Fruit fly (Drosophila melanogaster) whole organism, embryonic: ENCODE measurements around the gene CG13603.
A peak's percentile ranks its signal among the peaks of the same experiment; 100 is the strongest.

ENCODE experiments used
- ATbp ChIP-seq: fragments of 200-800 bp; sonication (Bioruptor generic); optimal IDR thresholded peaks from 2 replicates; lab custom pipeline; 2017; ENCODE audit warnings: missing biosample characterization, mild to moderate bottlenecking, missing genetic modification characterization, missing genetic modification reagents
- Ada2b ChIP-seq: fragments of 200-800 bp; sonication (Bioruptor generic); IDR thresholded peaks from 2 replicates; pipeline ENCODE4 v1.3.6; 2022; ENCODE audit warnings: missing biosample characterization, missing genetic modification characterization
- Awh ChIP-seq: fragments of 200-800 bp; sonication (Bioruptor generic); IDR thresholded peaks from 2 replicates; pipeline ENCODE4, ENCODE4 v1.3.6; 2022; ENCODE audit warnings: missing biosample characterization, missing genetic modification characterization
- Bgb ChIP-seq: fragments of 200-800 bp; sonication (Bioruptor generic); IDR thresholded peaks from 2 replicates; pipeline ENCODE4 v1.3.6; 2022; ENCODE audit warnings: missing biosample characterization, missing genetic modification characterization; ENCODE audit not compliant: partially characterized antibody
- CG10321 ChIP-seq: fragments of 200-800 bp; sonication (Bioruptor generic); IDR thresholded peaks from 2 replicates; pipeline ENCODE4 v1.3.6; 2022; ENCODE audit warnings: missing biosample characterization, missing genetic modification characterization
- CG11398 ChIP-seq: fragments of 200-800 bp; sonication (Bioruptor generic); optimal IDR thresholded peaks from 2 replicates; lab custom pipeline; 2016; ENCODE audit warnings: missing biosample characterization, missing genetic modification characterization
- CG12071 ChIP-seq: fragments of 200-800 bp; sonication (Bioruptor generic); optimal IDR thresholded peaks from 3 replicates; lab custom pipeline; 2018; ENCODE audit warnings: missing biosample characterization, mild to moderate bottlenecking, missing genetic modification characterization
- CG15011 ChIP-seq: fragments of 200-800 bp; sonication (Bioruptor generic); optimal IDR thresholded peaks from 3 replicates; lab custom pipeline; 2018; ENCODE audit warnings: missing biosample characterization, mild to moderate bottlenecking, missing genetic modification characterization
- CG2678 ChIP-seq: fragments of 200-800 bp; sonication (Bioruptor generic); optimal IDR thresholded peaks from 3 replicates; lab custom pipeline; 2019; ENCODE audit warnings: missing biosample characterization, mild to moderate bottlenecking, missing genetic modification characterization, moderate library complexity
- CG30431 ChIP-seq: fragments of 200-800 bp; sonication (Bioruptor generic); optimal IDR thresholded peaks from 2 replicates; lab custom pipeline; 2017; ENCODE audit warnings: missing biosample characterization, missing genetic modification characterization
- CG31224 ChIP-seq: fragments of 200-800 bp; sonication (Bioruptor generic); IDR thresholded peaks from 2 replicates; pipeline ENCODE4 v1.3.6; 2022; ENCODE audit warnings: missing biosample characterization, missing genetic modification characterization
- CG4328 ChIP-seq: fragments of 200-800 bp; sonication (Bioruptor generic); optimal IDR thresholded peaks from 3 replicates; lab custom pipeline; 2017; ENCODE audit warnings: missing biosample characterization, missing genetic modification reagents, missing genetic modification characterization
- CG4404 ChIP-seq: fragments of 200-800 bp; sonication (Bioruptor generic); IDR thresholded peaks from 2 replicates; pipeline ENCODE4 v1.3.6; 2022; ENCODE audit warnings: missing biosample characterization, missing genetic modification characterization
- CG6765 ChIP-seq: fragments of 200-800 bp; sonication (Bioruptor generic); optimal IDR thresholded peaks from 3 replicates; lab custom pipeline; 2017; ENCODE audit warnings: missing biosample characterization, mild to moderate bottlenecking, missing genetic modification characterization
- CG7372 ChIP-seq: fragments of 200-800 bp; sonication (Bioruptor generic); IDR thresholded peaks from 2 replicates; pipeline ENCODE4 v1.3.6; 2022; ENCODE audit warnings: missing biosample characterization, missing genetic modification characterization
- CG7839 ChIP-seq: fragments of 200-800 bp; sonication (Bioruptor generic); optimal IDR thresholded peaks from 3 replicates; lab custom pipeline; 2018; ENCODE audit warnings: missing biosample characterization, mild to moderate bottlenecking, missing genetic modification characterization, moderate library complexity
- CG8359 ChIP-seq: fragments of 200-800 bp; sonication (Bioruptor generic); optimal IDR thresholded peaks from 2 replicates; lab custom pipeline; 2017; ENCODE audit warnings: missing biosample characterization, mild to moderate bottlenecking, missing genetic modification characterization, borderline replicate concordance
- Dp ChIP-seq: fragments of 200-800 bp; sonication (Bioruptor generic); optimal IDR thresholded peaks from 2 replicates; lab custom pipeline; 2018; ENCODE audit warnings: missing biosample characterization, mild to moderate bottlenecking, missing genetic modification characterization, moderate library complexity
- Dref ChIP-seq: fragments of 200-800 bp; sonication (Bioruptor generic); IDR thresholded peaks from 2 replicates; pipeline ENCODE4 v1.3.6; 2022; ENCODE audit warnings: missing biosample characterization, missing genetic modification characterization
- Gug ChIP-seq: fragments of 200-800 bp; sonication (Bioruptor generic); IDR thresholded peaks from 4 replicates; pipeline ENCODE4 v1.3.6; 2022; ENCODE audit warnings: missing biosample characterization, missing genetic modification characterization
- HLH3B ChIP-seq: fragments of 200-800 bp; sonication (Bioruptor generic); IDR thresholded peaks from 2 replicates; pipeline ENCODE4 v1.3.6; 2022; ENCODE audit warnings: missing biosample characterization, missing genetic modification characterization
- HLH4C ChIP-seq: fragments of 200-800 bp; sonication (Bioruptor generic); IDR thresholded peaks from 3 replicates; pipeline ENCODE4 v1.3.6; 2022; ENCODE audit warnings: missing biosample characterization, missing genetic modification characterization; ENCODE audit not compliant: partially characterized antibody
- Kr ChIP-seq: fragments of 200-800 bp; sonication (Bioruptor generic); optimal IDR thresholded peaks from 2 replicates; lab custom pipeline; 2017; ENCODE audit warnings: missing biosample characterization, mild to moderate bottlenecking, missing genetic modification characterization
- MBD-R2 ChIP-seq: fragments of 200-800 bp; sonication (Bioruptor generic); IDR thresholded peaks from 2 replicates; pipeline ENCODE4 v1.3.6; 2022; ENCODE audit warnings: missing biosample characterization, missing genetic modification characterization
- Neu2 ChIP-seq: fragments of 200-800 bp; sonication (Bioruptor generic); optimal IDR thresholded peaks from 3 replicates; lab custom pipeline; 2016; ENCODE audit warnings: missing biosample characterization, missing genetic modification characterization, borderline replicate concordance
- Nf-YC ChIP-seq: fragments of 200-800 bp; optimal IDR thresholded peaks from 3 replicates; lab custom pipeline; 2019; ENCODE audit warnings: missing biosample characterization, mild to moderate bottlenecking, missing genetic modification characterization, moderate library complexity
- Rfx ChIP-seq: fragments of 200-800 bp; sonication (Bioruptor generic); IDR thresholded peaks from 2 replicates; pipeline ENCODE4 v1.3.6; 2022; ENCODE audit warnings: missing biosample characterization, missing genetic modification characterization
- Vsx1 ChIP-seq: fragments of 200-800 bp; sonication (Bioruptor generic); optimal IDR thresholded peaks from 2 replicates; lab custom pipeline; 2017; ENCODE audit warnings: missing biosample characterization, mild to moderate bottlenecking, missing genetic modification characterization, missing genetic modification reagents
- bbx ChIP-seq: fragments of 200-800 bp; sonication (Bioruptor generic); IDR thresholded peaks from 2 replicates; pipeline ENCODE4 v1.3.6; 2022; ENCODE audit warnings: missing biosample characterization, missing genetic modification characterization; ENCODE audit not compliant: partially characterized antibody
- bcd ChIP-seq: fragments of 200-800 bp; sonication (Bioruptor generic); optimal IDR thresholded peaks from 2 replicates; lab custom pipeline; 2017; ENCODE audit warnings: missing biosample characterization, mild to moderate bottlenecking, missing genetic modification characterization
- bsh ChIP-seq, 2 experiments: fragments of 200-800 bp; sonication (Bioruptor generic); optimal IDR thresholded peaks; 2 replicates each; lab custom pipeline; 2017 to 2018; ENCODE audit warnings: mild to moderate bottlenecking in 2 of 2, missing biosample characterization in 2 of 2, missing genetic modification characterization in 2 of 2, moderate library complexity in 1 of 2
- chinmo ChIP-seq: fragments of 200-800 bp; sonication (Bioruptor generic); IDR thresholded peaks from 4 replicates; pipeline ENCODE4 v1.3.6; 2022; ENCODE audit warnings: missing biosample characterization, missing genetic modification characterization; ENCODE audit not compliant: partially characterized antibody
- eyg ChIP-seq: fragments of 200-800 bp; sonication (Bioruptor generic); optimal IDR thresholded peaks from 3 replicates; lab custom pipeline; 2016; ENCODE audit warnings: missing biosample characterization, missing genetic modification characterization
- gfzf ChIP-seq: fragments of 200-800 bp; sonication (Bioruptor generic); optimal IDR thresholded peaks from 2 replicates; lab custom pipeline; 2016; ENCODE audit warnings: missing biosample characterization, mild to moderate bottlenecking, missing genetic modification characterization, moderate library complexity
- hkb ChIP-seq, 2 experiments: fragments of 200-800 bp in 1 of 2; fragments of >200 bp in 1 of 2; sonication (Bioruptor generic) in 1 of 2; IDR thresholded peaks in 1 of 2; optimal IDR thresholded peaks in 1 of 2; 2 replicates each; pipeline versions ENCODE4 v1.3.6 to Lab custom; 2017 to 2022; ENCODE audit warnings: missing biosample characterization in 1 of 2, missing genetic modification characterization in 1 of 2
- nom ChIP-seq: fragments of 200-800 bp; sonication (Bioruptor generic); optimal IDR thresholded peaks from 2 replicates; lab custom pipeline; 2017; ENCODE audit warnings: missing biosample characterization, missing genetic modification characterization, mild to moderate bottlenecking, moderate library complexity, missing genetic modification reagents
- onecut ChIP-seq: fragments of 200-800 bp; sonication (Bioruptor generic); IDR thresholded peaks from 2 replicates; pipeline ENCODE4 v1.3.6; 2022; ENCODE audit warnings: missing biosample characterization, missing genetic modification characterization
- org-1 ChIP-seq: fragments of 200-800 bp; sonication (Bioruptor generic); optimal IDR thresholded peaks from 2 replicates; lab custom pipeline; 2017; ENCODE audit warnings: missing biosample characterization, missing genetic modification characterization
- otp ChIP-seq: fragments of 200-800 bp; sonication (Bioruptor generic); IDR thresholded peaks from 3 replicates; pipeline ENCODE4, ENCODE4 v1.3.6; 2022; ENCODE audit warnings: missing biosample characterization, missing genetic modification characterization
- pan ChIP-seq, 4 experiments: fragments of >200 bp in 3 of 4; fragments of 200-800 bp in 1 of 4; sonication (Bioruptor generic) in 1 of 4; optimal IDR thresholded peaks in 3 of 4; IDR thresholded peaks in 1 of 4; 2 replicates each; pipeline versions ENCODE4 v1.3.6 to Lab custom; 2017 to 2022; ENCODE audit warnings: missing biosample characterization in 2 of 4, missing genetic modification characterization in 2 of 4, mixed read lengths in 1 of 4
- pita ChIP-seq: fragments of 200-800 bp; sonication (Bioruptor generic); optimal IDR thresholded peaks from 2 replicates; lab custom pipeline; 2017; ENCODE audit warnings: missing biosample characterization, mild to moderate bottlenecking, missing genetic modification characterization
- pros ChIP-seq: fragments of 200-800 bp; sonication (Bioruptor generic); optimal IDR thresholded peaks from 3 replicates; lab custom pipeline; 2019; ENCODE audit warnings: missing biosample characterization, mild to moderate bottlenecking, missing genetic modification characterization, moderate library complexity
- row ChIP-seq: fragments of 200-800 bp; sonication (Bioruptor generic); IDR thresholded peaks from 3 replicates; pipeline ENCODE4 v1.3.6; 2022; ENCODE audit warnings: missing biosample characterization, missing genetic modification characterization
- scrt ChIP-seq: fragments of 200-800 bp; sonication (Bioruptor generic); optimal IDR thresholded peaks from 2 replicates; lab custom pipeline; 2018; ENCODE audit warnings: missing biosample characterization, mild to moderate bottlenecking, missing genetic modification characterization, moderate library complexity
- vvl ChIP-seq: fragments of 200-800 bp; sonication (Bioruptor generic); IDR thresholded peaks from 2 replicates; pipeline ENCODE4 v1.3.6; 2022; ENCODE audit warnings: missing biosample characterization, missing genetic modification characterization
- zen ChIP-seq: fragments of 200-800 bp; sonication (Bioruptor generic); optimal IDR thresholded peaks from 3 replicates; lab custom pipeline; 2018; ENCODE audit warnings: missing biosample characterization, mild to moderate bottlenecking, missing genetic modification characterization, moderate library complexity

CG13603 gene

DNA sequence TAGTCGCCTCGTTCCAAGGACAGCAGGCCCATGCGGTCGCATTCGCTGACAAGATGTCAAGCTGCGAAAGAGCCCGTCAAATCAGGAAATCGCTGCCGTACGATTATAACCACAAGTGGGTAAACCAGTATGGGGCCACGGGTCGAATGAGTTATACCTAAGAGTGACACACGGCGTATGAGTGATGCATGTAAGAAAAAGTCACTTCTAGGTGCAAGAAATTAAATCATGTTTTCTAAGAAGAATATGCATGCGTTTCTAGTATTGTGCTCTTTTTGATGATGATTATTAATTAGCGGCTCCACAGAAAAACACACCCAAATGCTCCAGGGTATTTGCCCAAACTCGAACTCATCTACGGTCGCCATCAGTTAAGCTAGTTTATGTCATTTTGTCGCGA is 31.3 kb upstream of the CG13603 start (continued):
- TF ChIP-seq Bgb = no peak
- no peak for TF ChIP-seq bbx
- no peak for TF ChIP-seq org-1 (GFP tag; lab: Kevin White, UChicago)
- TF ChIP-seq Kr (GFP tag; lab: Kevin White, UChicago) = no peak
- TF ChIP-seq Dref (GFP tag; lab: Robert Waterston, UW) = no peak
- TF ChIP-seq Ada2b (GFP tag; lab: Robert Waterston, UW) = no peak
- TF ChIP-seq Vsx1 (GFP tag; lab: Kevin White, UChicago) = no peak
- TF ChIP-seq gfzf = no peak
- no peak for TF ChIP-seq Nf-YC
- no peak for TF ChIP-seq CG6765 (GFP tag; lab: Kevin White, UChicago)
- no peak for TF ChIP-seq bcd
- TF ChIP-seq zen (tag; lab: Kevin White, UChicago) = no peak
- no peak for TF ChIP-seq pros (GFP tag; lab: Kevin White, UChicago)
- no peak for TF ChIP-seq ATbp (GFP tag; lab: Kevin White, UChicago)
- no peak for TF ChIP-seq eyg (GFP tag; lab: Kevin White, UChicago)
- TF ChIP-seq Dp (GFP tag; lab: Kevin White, UChicago) = no peak
- no peak for TF ChIP-seq MBD-R2 (GFP tag; lab: Robert Waterston, UW)
- no peak for TF ChIP-seq HLH4C (GFP tag; lab: Robert Waterston, UW)
- TF ChIP-seq Awh = no peak
- TF ChIP-seq row (GFP tag; lab: Robert Waterston, UW) = peak; percentile 26; the same call in 1 of the 3 replicates
- TF ChIP-seq CG12071 (GFP tag; lab: Kevin White, UChicago) = no peak
- TF ChIP-seq CG4328 (GFP tag; lab: Kevin White, UChicago) = no peak
- no peak for TF ChIP-seq pita (GFP tag; lab: Kevin White, UChicago)
- TF ChIP-seq nom (GFP tag; lab: Kevin White, UChicago) = no peak
- TF ChIP-seq HLH3B = no peak
- TF ChIP-seq CG10321 (GFP tag; lab: Robert Waterston, UW) = no peak
- no peak for TF ChIP-seq CG30431
- TF ChIP-seq CG4404 (GFP tag; lab: Robert Waterston, UW) = no peak
- TF ChIP-seq Rfx = no peak
- TF ChIP-seq hkb (optimal IDR thresholded peaks at IDR 0.05; lab: Kevin White, UChicago) = no peak
- TF ChIP-seq hkb (GFP tag; IDR thresholded peaks at IDR 0.05; lab: Robert Waterston, UW) = no peak
- no peak for TF ChIP-seq onecut (GFP tag; lab: Robert Waterston, UW)
- TF ChIP-seq CG11398 (GFP tag; lab: Kevin White, UChicago) = no peak
- TF ChIP-seq otp (GFP tag; lab: Robert Waterston, UW) = 0 out of 3 replicates have a peak, but pooled peaks have one; percentile 36
- no peak for TF ChIP-seq CG2678 (tag; lab: Kevin White, UChicago)
- 0 out of 2 replicates have a peak, but pooled peaks have one; percentile 15 for TF ChIP-seq vvl (GFP tag; lab: Robert Waterston, UW)
- no peak for TF ChIP-seq CG8359 (GFP tag; lab: Kevin White, UChicago)
- TF ChIP-seq CG7372 (GFP tag; lab: Robert Waterston, UW) = peak; percentile 52; the same call in 1 of the 2 replicates
- TF ChIP-seq Neu2 = no peak
- TF ChIP-seq CG31224 (GFP tag; lab: Robert Waterston, UW) = no peak
- TF ChIP-seq CG15011 (GFP tag; lab: Kevin White, UChicago) = no peak
- no peak for TF ChIP-seq pan (optimal IDR thresholded peaks at IDR 0.05; lab: Kevin White, UChicago)
- TF ChIP-seq pan (GFP tag; optimal IDR thresholded peaks at IDR 0.05 in 1 of 2, IDR thresholded peaks at IDR 0.05 in 1 of 2) = peak in 1 of 2 experiments; percentile 37
- no peak for TF ChIP-seq chinmo (GFP tag; lab: Robert Waterston, UW)
- TF ChIP-seq CG7839 (tag; lab: Kevin White, UChicago) = no peak
- TF ChIP-seq scrt (GFP tag; lab: Kevin White, UChicago) = no peak
- no peak for TF ChIP-seq bsh (GFP tag; optimal IDR thresholded peaks at IDR 0.05; lab: Kevin White, UChicago)
- TF ChIP-seq Gug (GFP tag; lab: Robert Waterston, UW) = no peak
